Fruit fly (Drosophila melanogaster) whole organism, adult: ENCODE data around the gene Swip-1.

Source experiments
- CG5204 ChIP-seq: fragments of 200-800 bp; sonication (Bioruptor generic); optimal IDR thresholded peaks from 2 replicates; lab custom pipeline; 2016; ENCODE audit warnings: missing biosample characterization, missing genetic modification characterization
- CG7045 ChIP-seq: fragments of 200-800 bp; sonication (Bioruptor generic); optimal IDR thresholded peaks from 2 replicates; lab custom pipeline; 2017; ENCODE audit warnings: missing biosample characterization, mild to moderate bottlenecking, missing genetic modification characterization
- Clk ChIP-seq: fragments of 200-800 bp; sonication (Bioruptor generic); optimal IDR thresholded peaks from 2 replicates; lab custom pipeline; 2017; ENCODE audit warnings: missing biosample characterization, missing genetic modification characterization
- Mnt ChIP-seq: fragments of 200-800 bp; sonication (Bioruptor generic); optimal IDR thresholded peaks from 2 replicates; lab custom pipeline; 2016; ENCODE audit warnings: missing biosample characterization, mild to moderate bottlenecking, missing genetic modification characterization
- ovo ChIP-seq: fragments of 200-800 bp; sonication (Bioruptor generic); optimal IDR thresholded peaks from 2 replicates; lab custom pipeline; 2016; ENCODE audit warnings: missing biosample characterization, missing genetic modification characterization

- no peak for TF ChIP-seq CG5204 (GFP tag; lab: Kevin White, UChicago)
- no peak for TF ChIP-seq CG7045 (GFP tag; lab: Kevin White, UChicago)
- TF ChIP-seq ovo (GFP tag; lab: Kevin White, UChicago), result no peak
- TF ChIP-seq Clk (GFP tag; lab: Kevin White, UChicago), result no peak
- TF ChIP-seq Mnt (GFP tag; lab: Kevin White, UChicago), result no peak
Measured at dm6 chr2L:19014881-19015366, 27.8 kb upstream of the Swip-1 start.
